Worm (Caenorhabditis elegans) whole organism, young adult: ENCODE data around the gene old-1.

Source experiments
- C17E4.6 ChIP-seq: fragments of 200-800 bp; sonication (Bioruptor generic); IDR thresholded peaks from 2 replicates; pipeline ENCODE4 v1.3.6; 2022; ENCODE audit warnings: missing genetic modification reagents, missing genetic modification characterization, missing compliant biosample characterization
- F22D6.2 ChIP-seq: sonication (generic microtip); optimal IDR thresholded peaks from 2 replicates; lab custom pipeline; 2016; ENCODE audit warnings: mild to moderate bottlenecking, missing genetic modification characterization, missing compliant biosample characterization
- F37B4.10 ChIP-seq: fragments of 200-800 bp; sonication (Bioruptor generic); IDR thresholded peaks from 2 replicates; pipeline ENCODE4 v1.3.6; 2022; ENCODE audit warnings: missing genetic modification characterization, missing compliant biosample characterization
- F57A8.1 ChIP-seq: fragments of 200-800 bp; sonication (Bioruptor generic); optimal IDR thresholded peaks from 2 replicates; lab custom pipeline; 2018; ENCODE audit warnings: mild to moderate bottlenecking, missing genetic modification characterization, moderate library complexity, missing compliant biosample characterization
- cebp-1 ChIP-seq, 2 experiments: fragments of 200-800 bp in 1 of 2; sonication (Bioruptor generic) in 1 of 2; sonication (generic microtip) in 1 of 2; IDR thresholded peaks in 1 of 2; optimal IDR thresholded peaks in 1 of 2; 2 replicates each; pipeline versions ENCODE4 v1.3.6 to Lab custom; 2017 to 2022; ENCODE audit warnings: missing compliant biosample characterization in 2 of 2, missing genetic modification characterization in 2 of 2, mild to moderate bottlenecking in 1 of 2, missing genetic modification reagents in 1 of 2, moderate library complexity in 1 of 2
- ceh-79 ChIP-seq: sonication (generic microtip); optimal IDR thresholded peaks from 2 replicates; lab custom pipeline; 2017; ENCODE audit warnings: mild to moderate bottlenecking, missing genetic modification characterization, missing compliant biosample characterization
- dox-1 ChIP-seq: fragments of 200-800 bp; sonication (Bioruptor generic); IDR thresholded peaks from 2 replicates; pipeline ENCODE4 v1.3.6; 2022; ENCODE audit warnings: missing genetic modification reagents, missing genetic modification characterization, missing compliant biosample characterization
- dpff-1 ChIP-seq: sonication (generic microtip); optimal IDR thresholded peaks from 2 replicates; lab custom pipeline; 2017; ENCODE audit warnings: mild to moderate bottlenecking, missing genetic modification characterization, missing compliant biosample characterization
- egl-18 ChIP-seq: fragments of 200-800 bp; sonication (Bioruptor generic); IDR thresholded peaks from 2 replicates; pipeline ENCODE4 v1.3.6; 2022; ENCODE audit warnings: missing genetic modification reagents, missing genetic modification characterization, missing compliant biosample characterization
- ets-4 ChIP-seq: fragments of 200-800 bp; sonication (Bioruptor generic); optimal IDR thresholded peaks from 2 replicates; lab custom pipeline; 2018; ENCODE audit warnings: mild to moderate bottlenecking, missing genetic modification characterization, missing compliant biosample characterization
- fkh-3 ChIP-seq: sonication (generic microtip); optimal IDR thresholded peaks from 2 replicates; lab custom pipeline; 2016; ENCODE audit warnings: mild to moderate bottlenecking, missing genetic modification characterization, missing compliant biosample characterization
- gei-17 ChIP-seq: fragments of 200-800 bp; sonication (Bioruptor generic); optimal IDR thresholded peaks from 2 replicates; lab custom pipeline; 2018; ENCODE audit warnings: mild to moderate bottlenecking, missing genetic modification characterization, missing compliant biosample characterization
- him-1 ChIP-seq: sonication (generic microtip); optimal IDR thresholded peaks from 2 replicates; lab custom pipeline; 2016; ENCODE audit warnings: missing genotype, missing genetic modification reagents, missing genetic modification characterization, missing compliant biosample characterization
- hlh-12 ChIP-seq: sonication (generic microtip); optimal IDR thresholded peaks from 2 replicates; lab custom pipeline; 2016; ENCODE audit warnings: missing genetic modification characterization, missing compliant biosample characterization
- hmg-1.2 ChIP-seq: fragments of 200-800 bp; sonication (Bioruptor generic); IDR thresholded peaks from 2 replicates; pipeline ENCODE4 v1.3.6; 2022; ENCODE audit warnings: missing genetic modification reagents, missing genetic modification characterization, missing compliant biosample characterization
- lag-1 ChIP-seq: fragments of 200-800 bp; sonication (Bioruptor generic); IDR thresholded peaks from 2 replicates; pipeline ENCODE4 v1.3.6; 2022; ENCODE audit warnings: missing genetic modification reagents, missing genetic modification characterization, missing compliant biosample characterization
- let-526 ChIP-seq: fragments of 200-800 bp; sonication (Bioruptor generic); IDR thresholded peaks from 2 replicates; pipeline ENCODE4 v1.3.6; 2022; ENCODE audit warnings: missing genetic modification reagents, missing genetic modification characterization, missing compliant biosample characterization
- lin-35 ChIP-seq, 3 experiments: fragments of 150-350 bp in 2 of 3; sonication (generic microtip) in 1 of 3; optimal IDR thresholded peaks; 2 replicates each; lab custom pipeline; 2014 to 2018; ENCODE audit warnings: missing biosample characterization in 3 of 3, missing genetic modification characterization in 3 of 3, missing genetic modification reagents in 3 of 3
- lin-40 ChIP-seq: sonication (generic microtip); optimal IDR thresholded peaks from 2 replicates; lab custom pipeline; 2016; ENCODE audit warnings: missing genetic modification characterization, mild to moderate bottlenecking, missing compliant biosample characterization, missing genotype, missing genetic modification reagents
- lir-1 ChIP-seq: fragments of 200-800 bp; sonication (Bioruptor generic); conservative IDR thresholded peaks from 2 replicates; pipeline ENCODE4 v1.3.6; 2022; ENCODE audit warnings: missing genetic modification reagents, missing genetic modification characterization, missing compliant biosample characterization
- lsy-27 ChIP-seq: sonication (generic microtip); optimal IDR thresholded peaks from 2 replicates; lab custom pipeline; 2017; ENCODE audit warnings: missing genetic modification characterization, mild to moderate bottlenecking, missing compliant biosample characterization, antibody characterized with exemption, missing genotype, borderline replicate concordance; ENCODE audit not compliant: insufficient read depth
- nfyb-1 ChIP-seq: fragments of 200-800 bp; sonication (Bioruptor generic); IDR thresholded peaks from 2 replicates; pipeline ENCODE4 v1.3.6; 2022; ENCODE audit warnings: missing genetic modification reagents, missing genetic modification characterization, missing compliant biosample characterization
- nhr-179 ChIP-seq: sonication (generic microtip); optimal IDR thresholded peaks from 2 replicates; lab custom pipeline; 2016; ENCODE audit warnings: mild to moderate bottlenecking, missing genetic modification characterization, missing compliant biosample characterization
- nhr-27 ChIP-seq: fragments of 200-800 bp; sonication (Bioruptor generic); optimal IDR thresholded peaks from 2 replicates; lab custom pipeline; 2018; ENCODE audit warnings: mild to moderate bottlenecking, missing genetic modification characterization, moderate library complexity, missing compliant biosample characterization
- nhr-80 ChIP-seq: sonication (generic microtip); optimal IDR thresholded peaks from 2 replicates; lab custom pipeline; 2016; ENCODE audit warnings: missing genetic modification characterization, missing compliant biosample characterization
- pbrm-1 ChIP-seq: fragments of 200-800 bp; sonication (Bioruptor generic); IDR thresholded peaks from 2 replicates; pipeline ENCODE4 v1.3.6; 2022; ENCODE audit warnings: missing genetic modification reagents, missing genetic modification characterization, missing compliant biosample characterization
- repo-1 ChIP-seq: sonication (generic microtip); optimal IDR thresholded peaks from 2 replicates; lab custom pipeline; 2017; ENCODE audit warnings: mild to moderate bottlenecking, missing genetic modification characterization, missing compliant biosample characterization
- sdz-38 ChIP-seq: sonication (generic microtip); optimal IDR thresholded peaks from 2 replicates; lab custom pipeline; 2016; ENCODE audit warnings: missing genotype, missing genetic modification characterization, missing compliant biosample characterization
- sptf-2 ChIP-seq: fragments of 200-800 bp; sonication (Bioruptor generic); optimal IDR thresholded peaks from 2 replicates; lab custom pipeline; 2018; ENCODE audit warnings: mild to moderate bottlenecking, missing genetic modification characterization, missing compliant biosample characterization
- unc-130 ChIP-seq: sonication (generic microtip); optimal IDR thresholded peaks from 2 replicates; lab custom pipeline; 2016; ENCODE audit warnings: missing genetic modification reagents, missing genetic modification characterization, missing compliant biosample characterization
- unc-62 ChIP-seq: fragments of 150-350 bp; optimal IDR thresholded peaks from 2 replicates; lab custom pipeline; 2014; ENCODE audit warnings: missing biosample characterization, missing genetic modification reagents, missing genetic modification characterization
- xnd-1 ChIP-seq: sonication (generic microtip); optimal IDR thresholded peaks from 2 replicates; lab custom pipeline; 2016; ENCODE audit warnings: missing genotype, missing genetic modification reagents, missing genetic modification characterization, missing compliant biosample characterization
- zim-3 ChIP-seq: sonication (generic microtip); optimal IDR thresholded peaks from 2 replicates; lab custom pipeline; 2017; ENCODE audit warnings: mild to moderate bottlenecking, missing genetic modification characterization, moderate library complexity, missing compliant biosample characterization
- ztf-28 ChIP-seq: fragments of 200-800 bp; sonication (Bioruptor generic); IDR thresholded peaks from 2 replicates; pipeline ENCODE4 v1.3.6; 2022; ENCODE audit warnings: missing genetic modification reagents, missing genetic modification characterization, missing compliant biosample characterization

Gene old-1

DNA sequence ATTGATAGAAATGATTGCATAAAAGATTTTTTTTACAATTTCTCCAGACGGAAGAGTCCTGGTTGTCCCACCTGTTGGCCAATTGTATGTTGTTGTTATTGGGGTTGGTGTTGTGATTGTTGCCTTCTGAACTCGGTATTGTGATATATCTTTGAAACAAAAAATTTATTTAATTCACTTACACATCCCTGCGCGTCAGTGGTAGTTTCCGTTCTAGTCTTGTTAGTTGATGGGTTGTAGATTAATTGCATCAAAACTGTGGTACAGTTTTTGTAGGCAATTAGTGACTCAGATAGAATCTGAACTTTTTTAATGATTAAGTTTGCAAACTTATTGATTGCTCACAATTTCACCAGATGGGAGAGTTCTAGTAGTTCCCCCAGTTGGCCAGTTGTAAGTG is 35.9 kb upstream of the old-1 start:
- no peak for TF ChIP-seq C17E4.6
- TF ChIP-seq ets-4 (GFP tag; lab: Kevin White, UChicago), result no peak
- no peak for TF ChIP-seq ztf-28 (GFP tag; lab: Robert Waterston, UW)
- no peak for TF ChIP-seq fkh-3 (tag; lab: Kevin White, UChicago)
- no peak for TF ChIP-seq unc-62 (GFP tag; lab: Kevin White, UChicago)
- no peak for TF ChIP-seq him-1 (tag; lab: Kevin White, UChicago)
- no peak for TF ChIP-seq lir-1 (GFP tag; lab: Robert Waterston, UW)
- no peak for TF ChIP-seq nfyb-1
- TF ChIP-seq sptf-2, result no peak
- no peak for TF ChIP-seq dpff-1
- TF ChIP-seq gei-17 (GFP tag; lab: Kevin White, UChicago), result no peak
- TF ChIP-seq hlh-12 (tag; lab: Kevin White, UChicago), result no peak
- TF ChIP-seq ceh-79 (tag; lab: Kevin White, UChicago), result no peak
- no peak for TF ChIP-seq F57A8.1 (GFP tag; lab: Kevin White, UChicago)
- no peak for TF ChIP-seq lin-40 (tag; lab: Kevin White, UChicago)
- TF ChIP-seq lag-1 (GFP tag; lab: Robert Waterston, UW), result no peak
- TF ChIP-seq lin-35 (GFP tag; optimal IDR thresholded peaks at IDR 0.05; lab: Kevin White, UChicago), result no peak

DNA sequence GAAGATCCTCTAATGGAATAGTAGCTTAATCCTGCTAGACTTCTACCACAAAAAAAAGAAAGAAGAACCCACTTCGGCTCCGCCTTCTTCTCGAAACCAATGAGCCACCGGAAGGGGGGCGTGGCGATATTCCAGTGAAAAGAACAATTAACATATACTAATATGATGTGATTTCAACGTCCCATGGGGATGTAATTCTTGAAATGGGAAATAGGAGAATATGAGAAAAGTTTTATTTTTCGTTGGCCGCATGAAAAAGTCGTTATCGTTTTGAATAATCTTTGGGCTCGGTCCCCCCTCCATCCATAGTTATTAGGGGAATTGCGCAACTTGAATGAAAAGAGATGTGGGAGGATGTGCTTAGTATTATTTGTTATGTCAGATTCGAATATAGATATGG is 31.7 kb upstream of the old-1 start, which contains the start of gene unc-4:
Gene unc-4, minus strand, starts transcription at position 101 of the 400 bp plus-strand sequence.
- TF ChIP-seq nhr-80 (tag; lab: Kevin White, UChicago) (no peak), him-1 (tag; lab: Kevin White, UChicago) (no peak), hlh-12 (tag; lab: Kevin White, UChicago) (no peak), F22D6.2 (tag; lab: Kevin White, UChicago) (no peak)
- TF ChIP-seq, all 124 proteins: peak for 0

DNA sequence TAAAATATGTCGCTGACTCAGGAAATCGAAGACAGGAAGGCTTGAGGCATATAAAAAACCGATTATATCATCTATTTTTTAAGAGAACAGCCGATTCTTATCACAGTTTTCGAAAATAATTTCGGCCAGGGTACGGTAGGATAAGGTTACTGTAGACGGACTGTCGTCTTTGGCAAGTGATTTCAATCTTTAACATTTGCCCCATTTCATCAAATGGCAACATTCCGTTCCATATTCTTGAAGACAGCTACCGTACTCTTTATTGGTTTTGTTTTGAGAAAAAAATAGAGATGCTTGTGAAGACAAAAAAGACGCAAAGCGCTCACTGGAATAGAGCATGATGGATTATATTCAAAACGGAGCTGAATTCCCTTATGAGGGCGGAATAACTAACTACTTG is 30.2 kb upstream of the old-1 start:
- TF ChIP-seq dox-1 (GFP tag; lab: Robert Waterston, UW) (no peak), repo-1 (no peak), nhr-80 (tag; lab: Kevin White, UChicago) (no peak), lag-1 (GFP tag; lab: Robert Waterston, UW) (no peak), lsy-27 (tag; lab: Kevin White, UChicago) (no peak), F37B4.10 (no peak), cebp-1 (GFP tag; IDR thresholded peaks at IDR 0.05; lab: Robert Waterston, UW) (no peak), cebp-1 (tag; optimal IDR thresholded peaks at IDR 0.05; lab: Kevin White, UChicago) (no peak), nhr-27 (tag; lab: Kevin White, UChicago) (no peak), sdz-38 (tag; lab: Kevin White, UChicago) (no peak), let-526 (GFP tag; lab: Robert Waterston, UW) (no peak), gei-17 (GFP tag; lab: Kevin White, UChicago) (no peak), hmg-1.2 (no peak), C17E4.6 (no peak), him-1 (tag; lab: Kevin White, UChicago) (no peak), zim-3 (tag; lab: Kevin White, UChicago) (no peak), fkh-3 (tag; lab: Kevin White, UChicago) (no peak), pbrm-1 (GFP tag; lab: Robert Waterston, UW) (no peak), nhr-179 (tag; lab: Kevin White, UChicago) (no peak), egl-18 (GFP tag; lab: Robert Waterston, UW) (no peak)

DNA sequence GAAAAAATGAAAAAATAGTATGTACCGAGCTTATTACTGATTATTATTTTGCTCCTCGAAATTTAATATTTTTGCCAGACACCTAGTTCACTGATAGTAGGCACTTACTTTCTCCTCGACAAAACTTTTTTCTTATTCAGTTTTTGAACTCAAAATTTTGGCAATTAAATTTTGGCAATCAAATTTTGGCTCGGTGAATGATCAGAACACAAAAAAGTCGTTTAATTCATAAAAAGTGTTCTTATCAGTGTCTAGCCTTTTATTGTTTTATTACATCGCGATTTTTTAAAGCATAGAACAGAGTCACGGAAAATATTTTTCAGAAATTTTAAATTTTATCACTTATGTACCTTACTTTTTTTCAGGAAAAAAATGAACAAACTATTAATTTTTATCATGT is 26.6 kb upstream of the old-1 start:
- TF ChIP-seq xnd-1 (tag; lab: Kevin White, UChicago), result no peak
- no peak for TF ChIP-seq unc-130
